Worm (Caenorhabditis elegans) whole organism, early embryonic: ENCODE measurements around the gene C06E4.8.

Experiments
- ama-1 ChIP-seq: fragments of 150-350 bp; optimal IDR thresholded peaks from 2 replicates; lab custom pipeline; 2014
- ceh-36 ChIP-seq: sonication (generic microtip); optimal IDR thresholded peaks from 2 replicates; lab custom pipeline; 2016; ENCODE audit warnings: missing genetic modification characterization, inconsistent platforms, missing compliant biosample characterization
- ets-7 ChIP-seq: sonication (generic microtip); optimal IDR thresholded peaks from 2 replicates; lab custom pipeline; 2016; ENCODE audit warnings: missing genotype, missing genetic modification characterization, missing compliant biosample characterization
- flt-1 ChIP-seq: fragments of 200-800 bp; sonication (Bioruptor generic); IDR thresholded peaks from 2 replicates; pipeline ENCODE4 v1.3.6; 2022; ENCODE audit warnings: missing genetic modification characterization, missing compliant biosample characterization
- hmbx-1 ChIP-seq: sonication (generic microtip); optimal IDR thresholded peaks from 2 replicates; lab custom pipeline; 2016; ENCODE audit warnings: mild to moderate bottlenecking, missing genetic modification characterization, missing compliant biosample characterization
- hmg-4 ChIP-seq: fragments of 200-800 bp; sonication (Bioruptor generic); optimal IDR thresholded peaks from 2 replicates; lab custom pipeline; 2018; ENCODE audit warnings: mild to moderate bottlenecking, missing genetic modification characterization, missing compliant biosample characterization
- hnd-1 ChIP-seq: sonication (generic microtip); optimal IDR thresholded peaks from 2 replicates; lab custom pipeline; 2016; ENCODE audit warnings: missing genetic modification characterization, missing compliant biosample characterization
- sea-1 ChIP-seq: fragments of 200-800 bp; sonication (Bioruptor generic); conservative IDR thresholded peaks from 2 replicates; pipeline ENCODE4 v1.3.6; 2022; ENCODE audit warnings: missing genetic modification characterization, missing compliant biosample characterization
- tbx-37 ChIP-seq: fragments of 200-800 bp; sonication (Bioruptor generic); conservative IDR thresholded peaks from 2 replicates; pipeline ENCODE4 v1.3.6; 2022; ENCODE audit warnings: missing genetic modification reagents, missing genetic modification characterization, missing compliant biosample characterization

- TF ChIP-seq hnd-1 (tag; lab: Kevin White, UChicago) (no peak), hmbx-1 (tag; lab: Kevin White, UChicago) (no peak), flt-1 (GFP tag; lab: Robert Waterston, UW) (no peak), ama-1 (lab: Kevin White, UChicago) (no peak), tbx-37 (no peak), sea-1 (GFP tag; lab: Robert Waterston, UW) (no peak), ceh-36 (no peak), hmg-4 (GFP tag; lab: Kevin White, UChicago) (no peak), ets-7 (tag; lab: Kevin White, UChicago) (no peak)
Measured at ce11 chrIV:7310842-7311241, 25.2 kb upstream of the C06E4.8 start.
